Worm (Caenorhabditis elegans) whole organism, L3 larva: Measurements from ENCODE around the gene nhr-263.

Source experiments
- aly-2 ChIP-seq: fragments of 150-350 bp; optimal IDR thresholded peaks from 2 replicates; lab custom pipeline; 2014; ENCODE audit warnings: missing biosample characterization, missing genetic modification characterization
- ceh-16 ChIP-seq: sonication (generic microtip); optimal IDR thresholded peaks from 2 replicates; lab custom pipeline; 2017; ENCODE audit warnings: missing biosample characterization, missing genetic modification characterization
- ceh-28 ChIP-seq: fragments of 150-350 bp; optimal IDR thresholded peaks from 2 replicates; lab custom pipeline; 2014; ENCODE audit warnings: missing biosample characterization, missing genetic modification reagents, missing genetic modification characterization
- ceh-82 ChIP-seq: fragments of 150-350 bp; optimal IDR thresholded peaks from 2 replicates; lab custom pipeline; 2014; ENCODE audit warnings: missing biosample characterization, missing genetic modification characterization
- ceh-9 ChIP-seq: sonication (generic microtip); optimal IDR thresholded peaks from 2 replicates; lab custom pipeline; 2018; ENCODE audit warnings: missing biosample characterization, missing genetic modification characterization
- daf-12 ChIP-seq: fragments of 150-350 bp; optimal IDR thresholded peaks from 2 replicates; lab custom pipeline; 2014; ENCODE audit warnings: missing biosample characterization, missing genetic modification reagents, missing genetic modification characterization
- egl-27 ChIP-seq: sonication (generic microtip); optimal IDR thresholded peaks from 4 replicates; lab custom pipeline; 2017; ENCODE audit warnings: missing biosample characterization, missing genetic modification reagents, missing genetic modification characterization
- egl-5 ChIP-seq: fragments of 150-350 bp; optimal IDR thresholded peaks from 2 replicates; lab custom pipeline; 2017; ENCODE audit warnings: missing biosample characterization, missing genetic modification reagents, missing genetic modification characterization, inconsistent platforms
- elt-2 ChIP-seq: sonication (generic microtip); optimal IDR thresholded peaks from 2 replicates; lab custom pipeline; 2016; ENCODE audit warnings: missing genetic modification reagents, mild to moderate bottlenecking, missing genetic modification characterization, missing compliant biosample characterization
- elt-3 ChIP-seq, 3 experiments: fragments of 150-350 bp in 1 of 3; sonication (generic microtip) in 2 of 3; optimal IDR thresholded peaks; 2 replicates in 2 of 3; 4 replicates in 1 of 3; lab custom pipeline; 2014 to 2017; ENCODE audit warnings: missing biosample characterization in 3 of 3, missing genetic modification characterization in 3 of 3
- eor-1 ChIP-seq, 2 experiments: fragments of 150-350 bp; optimal IDR thresholded peaks; 2 replicates each; lab custom pipeline; 2014 to 2018; ENCODE audit warnings: missing biosample characterization in 2 of 2, missing genetic modification characterization in 2 of 2
- fkh-10 ChIP-seq: sonication (generic microtip); optimal IDR thresholded peaks from 2 replicates; lab custom pipeline; 2017; ENCODE audit warnings: missing biosample characterization, missing genetic modification reagents, missing genetic modification characterization
- fkh-2 ChIP-seq: fragments of 150-350 bp; optimal IDR thresholded peaks from 2 replicates; lab custom pipeline; 2014; ENCODE audit warnings: missing biosample characterization, missing genetic modification reagents, missing genetic modification characterization
- hmg-11 ChIP-seq: sonication (generic microtip); optimal IDR thresholded peaks from 2 replicates; lab custom pipeline; 2016; ENCODE audit warnings: missing genetic modification characterization, missing compliant biosample characterization
- jun-1 ChIP-seq: fragments of 150-350 bp; optimal IDR thresholded peaks from 2 replicates; lab custom pipeline; 2014; ENCODE audit warnings: missing biosample characterization, missing genetic modification reagents, missing genetic modification characterization
- lin-15B ChIP-seq: fragments of 150-350 bp; optimal IDR thresholded peaks from 2 replicates; lab custom pipeline; 2014; ENCODE audit warnings: missing biosample characterization, missing genetic modification characterization
- lin-39 ChIP-seq: fragments of 150-350 bp; optimal IDR thresholded peaks from 2 replicates; lab custom pipeline; 2018; ENCODE audit warnings: missing biosample characterization, missing genetic modification reagents, missing genetic modification characterization
- lsy-12 ChIP-seq: sonication (generic microtip); optimal IDR thresholded peaks from 2 replicates; lab custom pipeline; 2016; ENCODE audit warnings: mild to moderate bottlenecking, missing genetic modification characterization, missing compliant biosample characterization
- mdl-1 ChIP-seq: fragments of 150-350 bp; optimal IDR thresholded peaks from 2 replicates; lab custom pipeline; 2014; ENCODE audit warnings: missing biosample characterization, missing genetic modification characterization
- mml-1 ChIP-seq: fragments of 150-350 bp; sonication (generic microtip); optimal IDR thresholded peaks from 3 replicates; lab custom pipeline; 2014; ENCODE audit warnings: missing biosample characterization, missing genetic modification characterization
- nhr-11 ChIP-seq: fragments of 150-350 bp; optimal IDR thresholded peaks from 2 replicates; lab custom pipeline; 2014; ENCODE audit warnings: missing biosample characterization, missing genetic modification characterization
- nhr-23 ChIP-seq: fragments of 150-350 bp; optimal IDR thresholded peaks from 2 replicates; lab custom pipeline; 2014; ENCODE audit warnings: missing biosample characterization, missing genetic modification reagents, missing genetic modification characterization
- nhr-28 ChIP-seq: fragments of 150-350 bp; optimal IDR thresholded peaks from 2 replicates; lab custom pipeline; 2014; ENCODE audit warnings: missing biosample characterization, missing genetic modification characterization
- nhr-43 ChIP-seq: sonication (generic microtip); optimal IDR thresholded peaks from 2 replicates; lab custom pipeline; 2016; ENCODE audit warnings: mild to moderate bottlenecking, missing genetic modification characterization, missing compliant biosample characterization; ENCODE audit not compliant: poor library complexity, severe bottlenecking
- nhr-77 ChIP-seq: fragments of 150-350 bp; optimal IDR thresholded peaks from 2 replicates; lab custom pipeline; 2014; ENCODE audit warnings: missing biosample characterization, missing genetic modification characterization
- pha-4 ChIP-seq: fragments of 150-350 bp; optimal IDR thresholded peaks from 2 replicates; lab custom pipeline; 2014; ENCODE audit warnings: missing biosample characterization, missing genetic modification reagents, missing genetic modification characterization
- pqm-1 ChIP-seq: fragments of 150-350 bp; optimal IDR thresholded peaks from 2 replicates; lab custom pipeline; 2017; ENCODE audit warnings: missing biosample characterization, missing genetic modification characterization, inconsistent platforms
- sea-2 ChIP-seq: fragments of 150-350 bp; sonication (generic microtip); optimal IDR thresholded peaks from 4 replicates; lab custom pipeline; 2014; ENCODE audit warnings: missing biosample characterization, missing genetic modification reagents, missing genetic modification characterization
- skn-1 ChIP-seq: fragments of 150-350 bp; optimal IDR thresholded peaks from 2 replicates; lab custom pipeline; 2014; ENCODE audit warnings: missing biosample characterization, missing genetic modification characterization
- snpc-4 ChIP-seq: fragments of 150-350 bp; optimal IDR thresholded peaks from 2 replicates; lab custom pipeline; 2014; ENCODE audit warnings: missing biosample characterization, missing genetic modification characterization
- tbx-2 ChIP-seq: sonication (generic microtip); optimal IDR thresholded peaks from 2 replicates; lab custom pipeline; 2016; ENCODE audit warnings: mild to moderate bottlenecking, missing genetic modification characterization, missing compliant biosample characterization
- unc-39 ChIP-seq: sonication (generic microtip); optimal IDR thresholded peaks from 4 replicates; lab custom pipeline; 2017; ENCODE audit warnings: missing biosample characterization, missing genetic modification characterization
- unc-62 ChIP-seq: fragments of 150-350 bp; sonication (generic microtip); optimal IDR thresholded peaks from 4 replicates; lab custom pipeline; 2014; ENCODE audit warnings: missing biosample characterization, missing genetic modification reagents, missing genetic modification characterization
- ztf-4 ChIP-seq: fragments of 150-350 bp; optimal IDR thresholded peaks from 2 replicates; lab custom pipeline; 2014; ENCODE audit warnings: missing biosample characterization, missing genetic modification characterization

The nhr-263 gene

ce11 chrV:7379384-7379783, 37.5 kb upstream of the nhr-263 start, which contains the start of gene srsx-24:
srsx-24 (minus strand) TSS chrV:7379484.
- TF ChIP-seq lin-15B (tag; lab: Kevin White, UChicago) (no peak), lin-39 (tag; lab: Kevin White, UChicago) (no peak)

ce11 chrV:7374090-7374489, 32.2 kb upstream of the nhr-263 start, which contains the start of gene srx-56:
srx-56 (plus strand) TSS chrV:7374390.
- no peak for TF ChIP-seq nhr-23 (tag; lab: Kevin White, UChicago)
- TF ChIP-seq unc-39 (tag; lab: Kevin White, UChicago): no peak
- no peak for TF ChIP-seq mml-1
- TF ChIP-seq hmg-11: no peak
- TF ChIP-seq nhr-28: no peak
- no peak for TF ChIP-seq ztf-4
- no peak for TF ChIP-seq lin-39 (tag; lab: Kevin White, UChicago)
- no peak for TF ChIP-seq nhr-77 (tag; lab: Kevin White, UChicago)
- no peak for TF ChIP-seq nhr-11 (tag; lab: Kevin White, UChicago)
- no peak for TF ChIP-seq egl-27 (tag; lab: Kevin White, UChicago)
- no peak for TF ChIP-seq aly-2 (tag; lab: Kevin White, UChicago)
- no peak for TF ChIP-seq fkh-2 (tag; lab: Kevin White, UChicago)
- no peak for TF ChIP-seq ceh-28
- TF ChIP-seq ceh-16 (tag; lab: Kevin White, UChicago): no peak
- TF ChIP-seq nhr-43 (tag; lab: Kevin White, UChicago): no peak
- TF ChIP-seq unc-62: no peak
- no peak for TF ChIP-seq tbx-2
- no peak for TF ChIP-seq daf-12 (tag; lab: Kevin White, UChicago)
- no peak for TF ChIP-seq skn-1

ce11 chrV:7369578-7369977, 27.7 kb upstream of the nhr-263 start, which contains the start of gene srj-14:
srj-14 (plus strand) TSS chrV:7369708.
- no peak for TF ChIP-seq tbx-2
- no peak for TF ChIP-seq aly-2 (tag; lab: Kevin White, UChicago)
- no peak for TF ChIP-seq elt-3 (tag; optimal IDR thresholded peaks at IDR 0.05; lab: Kevin White, UChicago)
- no peak for TF ChIP-seq mdl-1 (tag; lab: Kevin White, UChicago)
- no peak for TF ChIP-seq nhr-77 (tag; lab: Kevin White, UChicago)
- no peak for TF ChIP-seq sea-2 (GFP tag; lab: Kevin White, UChicago)
- no peak for TF ChIP-seq snpc-4 (tag; lab: Kevin White, UChicago)
- TF ChIP-seq ceh-9: no peak
- no peak for TF ChIP-seq nhr-43 (tag; lab: Kevin White, UChicago)
- no peak for TF ChIP-seq hmg-11
- no peak for TF ChIP-seq ceh-16 (tag; lab: Kevin White, UChicago)
- TF ChIP-seq, all 47 proteins: peak for 0

- peak; percentile 2 for TF ChIP-seq lin-39 (tag; lab: Kevin White, UChicago)
- TF ChIP-seq pha-4 (tag; lab: Kevin White, UChicago): no peak
- no peak for TF ChIP-seq lin-15B (tag; lab: Kevin White, UChicago)
- TF ChIP-seq unc-62: no peak
- TF ChIP-seq hmg-11: no peak
- TF ChIP-seq, all 47 proteins: peak for 1
These were observed 23.1 kb upstream of the nhr-263 start, which contains the start of gene exc-13 for ce11 chrV:7364951-7365350. exc-13 (plus strand) TSS chrV:7365251.

- TF ChIP-seq fkh-10 (GFP tag; lab: Kevin White, UChicago): no peak
- no peak for TF ChIP-seq ceh-82 (tag; lab: Kevin White, UChicago)
- TF ChIP-seq unc-39 (tag; lab: Kevin White, UChicago): no peak
- TF ChIP-seq nhr-23 (tag; lab: Kevin White, UChicago): no peak
- peak; percentile 86 for TF ChIP-seq elt-2 (tag; lab: Kevin White, UChicago)
- no peak for TF ChIP-seq eor-1 (tag; optimal IDR thresholded peaks at IDR 0.05; lab: Kevin White, UChicago)
- no peak for TF ChIP-seq ceh-16 (tag; lab: Kevin White, UChicago)
- TF ChIP-seq pqm-1 (tag; lab: Kevin White, UChicago): peak; percentile 79
These were observed 22.2 kb upstream of the nhr-263 start, which contains the start of gene cyp-35A2 for ce11 chrV:7364059-7364458. cyp-35A2 (minus strand) TSS chrV:7364182.

ce11 chrV:7361673-7362072, 19.8 kb upstream of the nhr-263 start, which contains the start of gene cyp-35A1:
cyp-35A1 (minus strand) TSS chrV:7361773.
- TF ChIP-seq egl-5 (tag; lab: Kevin White, UChicago) (no peak), fkh-2 (tag; lab: Kevin White, UChicago) (no peak), nhr-28 (no peak), jun-1 (no peak), lsy-12 (tag; lab: Kevin White, UChicago) (no peak), tbx-2 (no peak)
